Fruit fly (Drosophila melanogaster) S2 (cell line): ENCODE results near the gene CG4953.

Experiments
- CG8478 ChIP-seq: fragments of >200 bp; optimal IDR thresholded peaks from 2 replicates; lab custom pipeline; 2018
- CTCF ChIP-seq, 2 experiments: fragments of >200 bp; optimal IDR thresholded peaks; 2 replicates each; lab custom pipeline; 2018

DNA sequence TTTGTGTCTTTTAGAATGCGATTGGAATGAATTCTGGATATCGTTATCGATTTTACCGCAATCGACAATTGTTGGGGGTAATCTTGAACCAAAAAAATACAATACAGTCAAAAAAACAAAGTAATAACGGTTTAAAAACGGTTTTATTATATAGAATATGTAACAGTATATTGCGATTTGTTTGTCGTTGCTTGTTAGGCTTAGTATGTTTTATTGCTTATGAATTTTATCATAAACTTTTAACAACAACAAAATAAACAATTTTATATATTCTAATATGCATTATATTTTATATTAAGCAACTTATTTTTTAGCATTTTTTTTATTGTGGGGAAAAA is 33.3 kb downstream of the CG4953 start, which contains the start of gene CYLD:
- TF ChIP-seq CG8478 (lab: Kevin White, UChicago) (no peak), CTCF (optimal IDR thresholded peaks at IDR 0.05; lab: Kevin White, UChicago) (no peak)
